Worm (Caenorhabditis elegans): Measurements from ENCODE around the gene srw-17.
A peak's percentile ranks its signal among the peaks of the same experiment; 100 is the strongest.

The srw-17 gene

DNA sequence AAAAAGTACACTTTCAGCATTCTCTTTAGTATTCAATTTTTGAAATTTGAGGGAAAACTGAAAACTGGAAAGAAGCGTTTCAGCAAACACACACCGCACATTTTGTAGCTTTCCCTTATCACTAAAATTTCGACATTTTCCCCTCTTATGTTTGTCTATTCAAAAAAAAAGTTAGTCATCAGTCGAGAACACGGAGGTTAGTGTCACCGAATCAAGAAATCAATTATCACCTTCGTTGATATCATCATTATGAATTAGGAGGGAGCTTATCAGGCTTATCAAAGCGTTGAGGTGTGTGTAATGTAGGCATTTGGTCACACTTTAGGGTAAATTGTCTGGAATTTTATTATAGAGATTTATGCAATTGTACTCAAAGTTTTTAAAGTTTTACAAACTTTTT lies 21.8 kb upstream of the srw-17 start, which contains the start of gene cpr-3 (continued):
- no peak for TF ChIP-seq nhr-11 (tag; optimal IDR thresholded peaks at IDR 0.05)
- no peak for TF ChIP-seq duxl-1 (tag; optimal IDR thresholded peaks at IDR 0.05; ENCODE audit: poor library complexity)
- peak; percentile 83 for TF ChIP-seq nhr-77 (tag; optimal IDR thresholded peaks at IDR 0.05)
- TF ChIP-seq nhr-102 (tag; optimal IDR thresholded peaks at IDR 0.05): no peak
- no peak for TF ChIP-seq lin-38 (GFP tag; IDR thresholded peaks at IDR 0.05)
- TF ChIP-seq mxl-2 (GFP tag; conservative IDR thresholded peaks at IDR 0.05): no peak
- no peak for TF ChIP-seq madf-9 (GFP tag; conservative IDR thresholded peaks at IDR 0.05)
- TF ChIP-seq zip-2 (tag; optimal IDR thresholded peaks at IDR 0.05): no peak
- TF ChIP-seq dmd-6 (GFP tag; IDR thresholded peaks at IDR 0.05): peak; percentile 95
- TF ChIP-seq nhr-111 (GFP tag; optimal IDR thresholded peaks at IDR 0.05): no peak
- peak; percentile 98 for TF ChIP-seq nhr-28 (tag; optimal IDR thresholded peaks at IDR 0.05)
- TF ChIP-seq lin-29 (GFP tag; IDR thresholded peaks at IDR 0.05): no peak
- peak; percentile 99 for TF ChIP-seq pqm-1 (tag; optimal IDR thresholded peaks at IDR 0.05)
- peak; percentile 31 for TF ChIP-seq ztf-7 (tag; optimal IDR thresholded peaks at IDR 0.05)
- no peak for TF ChIP-seq dmd-9 (GFP tag; IDR thresholded peaks at IDR 0.05)
- no peak for TF ChIP-seq daf-16 (GFP tag; optimal IDR thresholded peaks at IDR 0.05)
- peak; percentile 85 for TF ChIP-seq daf-16 (tag; optimal IDR thresholded peaks at IDR 0.05)
- no peak for TF ChIP-seq dpl-1 (GFP tag; optimal IDR thresholded peaks at IDR 0.05)
- TF ChIP-seq unc-130 (GFP tag; optimal IDR thresholded peaks at IDR 0.05): no peak
- no peak for TF ChIP-seq ceh-32 (tag; optimal IDR thresholded peaks at IDR 0.05; ENCODE audit: poor library complexity)
- TF ChIP-seq fos-1 (tag; optimal IDR thresholded peaks at IDR 0.05): no peak
- TF ChIP-seq daf-19 (GFP tag; conservative IDR thresholded peaks at IDR 0.05): no peak
- TF ChIP-seq jun-1 (tag; optimal IDR thresholded peaks at IDR 0.05): no peak
- TF ChIP-seq sdz-12 (GFP tag; optimal IDR thresholded peaks at IDR 0.05): no peak
- no peak for TF ChIP-seq ztf-11 (tag; optimal IDR thresholded peaks at IDR 0.05)
- no peak for TF ChIP-seq mep-1 (tag; optimal IDR thresholded peaks at IDR 0.05)
- TF ChIP-seq gei-8 (GFP tag; optimal IDR thresholded peaks at IDR 0.05): no peak
- no peak for TF ChIP-seq egl-43 (GFP tag; IDR thresholded peaks at IDR 0.05)
- no peak for TF ChIP-seq set-16 (GFP tag; IDR thresholded peaks at IDR 0.05)
- no peak for TF ChIP-seq aly-2 (tag; optimal IDR thresholded peaks at IDR 0.05)
- TF ChIP-seq ceh-28 (tag; optimal IDR thresholded peaks at IDR 0.05): no peak
- TF ChIP-seq F37D6.2 (tag; optimal IDR thresholded peaks at IDR 0.05): no peak
- TF ChIP-seq ZK546.5 (tag; optimal IDR thresholded peaks at IDR 0.05): no peak
- TF ChIP-seq T26A8.4 (GFP tag; IDR thresholded peaks at IDR 0.05): no peak
- no peak for TF ChIP-seq zfp-2 (tag; optimal IDR thresholded peaks at IDR 0.05)
- no peak for TF ChIP-seq rbr-2 (tag; optimal IDR thresholded peaks at IDR 0.05)
- TF ChIP-seq dve-1 (tag; optimal IDR thresholded peaks at IDR 0.05; ENCODE audit: insufficient read depth): peak; percentile 73
- peak; percentile 49 for TF ChIP-seq hlh-30 (tag; optimal IDR thresholded peaks at IDR 0.05; ENCODE audit: insufficient read depth)
- TF ChIP-seq mdt-29 (GFP tag; IDR thresholded peaks at IDR 0.05): no peak
- no peak for TF ChIP-seq cey-2 (tag; optimal IDR thresholded peaks at IDR 0.05; ENCODE audit: borderline replicate concordance, insufficient read depth)
- no peak for TF ChIP-seq snpc-4 (tag; optimal IDR thresholded peaks at IDR 0.05)
- no peak for TF ChIP-seq F49E8.2 (tag; optimal IDR thresholded peaks at IDR 0.05; ENCODE audit: borderline replicate concordance)
- TF ChIP-seq php-3 (GFP tag; IDR thresholded peaks at IDR 0.05): no peak; the same call in none of the 2 replicates
- no peak for TF ChIP-seq hif-1 (tag; optimal IDR thresholded peaks at IDR 0.05)
